Worm (Caenorhabditis elegans) whole organism, L2 larva: ENCODE measurements around the gene T21E8.5.

Experiments
- C34F6.9 ChIP-seq: fragments of 150-350 bp; optimal IDR thresholded peaks from 2 replicates; lab custom pipeline; 2014; ENCODE audit warnings: missing biosample characterization, missing genetic modification characterization
- F13H6.1 ChIP-seq: sonication (generic microtip); optimal IDR thresholded peaks from 2 replicates; lab custom pipeline; 2016; ENCODE audit warnings: missing genetic modification characterization, missing compliant biosample characterization
- R02D3.7 ChIP-seq: fragments of 150-350 bp; optimal IDR thresholded peaks from 2 replicates; lab custom pipeline; 2014; ENCODE audit warnings: missing biosample characterization, missing genetic modification characterization
- ZK546.5 ChIP-seq: sonication (generic microtip); optimal IDR thresholded peaks from 2 replicates; lab custom pipeline; 2017; ENCODE audit warnings: missing biosample characterization, missing genetic modification characterization
- alr-1 ChIP-seq: fragments of 150-350 bp; optimal IDR thresholded peaks from 2 replicates; lab custom pipeline; 2014; ENCODE audit warnings: missing biosample characterization, missing genetic modification characterization
- ama-1 ChIP-seq: fragments of 150-350 bp; optimal IDR thresholded peaks from 2 replicates; lab custom pipeline; 2018; ENCODE audit warnings: inconsistent platforms
- blmp-1 ChIP-seq: sonication (generic microtip); optimal IDR thresholded peaks from 2 replicates; lab custom pipeline; 2017; ENCODE audit warnings: missing genetic modification characterization, mild to moderate bottlenecking, missing compliant biosample characterization, antibody characterized with exemption, moderate library complexity; ENCODE audit not compliant: insufficient read depth
- ceh-16 ChIP-seq: fragments of 150-350 bp; optimal IDR thresholded peaks from 2 replicates; lab custom pipeline; 2014; ENCODE audit warnings: missing biosample characterization, missing genetic modification characterization
- ceh-82 ChIP-seq: fragments of 150-350 bp; optimal IDR thresholded peaks from 2 replicates; lab custom pipeline; 2014; ENCODE audit warnings: missing biosample characterization, missing genetic modification characterization
- crh-2 ChIP-seq: sonication (generic microtip); optimal IDR thresholded peaks from 2 replicates; lab custom pipeline; 2017; ENCODE audit warnings: missing biosample characterization, missing genetic modification characterization
- egl-27 ChIP-seq: sonication (generic microtip); optimal IDR thresholded peaks from 3 replicates; lab custom pipeline; 2017; ENCODE audit warnings: missing biosample characterization, missing genetic modification reagents, missing genetic modification characterization
- elt-1 ChIP-seq: fragments of 150-350 bp; optimal IDR thresholded peaks from 2 replicates; lab custom pipeline; 2014; ENCODE audit warnings: missing biosample characterization, missing genetic modification characterization
- elt-3 ChIP-seq: sonication (generic microtip); optimal IDR thresholded peaks from 2 replicates; lab custom pipeline; 2017; ENCODE audit warnings: missing biosample characterization, missing genetic modification characterization
- fos-1 ChIP-seq: fragments of 150-350 bp; optimal IDR thresholded peaks from 2 replicates; lab custom pipeline; 2014; ENCODE audit warnings: missing biosample characterization, missing genetic modification characterization
- lin-13 ChIP-seq: fragments of 150-350 bp; optimal IDR thresholded peaks from 2 replicates; lab custom pipeline; 2014; ENCODE audit warnings: missing biosample characterization, missing genetic modification reagents, missing genetic modification characterization
- mab-5 ChIP-seq: fragments of 150-350 bp; optimal IDR thresholded peaks from 2 replicates; lab custom pipeline; 2014; ENCODE audit warnings: missing biosample characterization, missing genetic modification characterization
- mbf-1 ChIP-seq: sonication (generic microtip); optimal IDR thresholded peaks from 2 replicates; lab custom pipeline; 2017; ENCODE audit warnings: missing biosample characterization, missing genetic modification characterization
- nhr-10 ChIP-seq: sonication (generic microtip); optimal IDR thresholded peaks from 2 replicates; lab custom pipeline; 2017; ENCODE audit warnings: missing biosample characterization, missing genetic modification characterization
- nhr-11 ChIP-seq: fragments of 150-350 bp; optimal IDR thresholded peaks from 2 replicates; lab custom pipeline; 2014; ENCODE audit warnings: missing biosample characterization, missing genetic modification characterization
- nhr-12 ChIP-seq: fragments of 150-350 bp; optimal IDR thresholded peaks from 2 replicates; lab custom pipeline; 2014; ENCODE audit warnings: missing biosample characterization, missing genetic modification characterization
- nhr-21 ChIP-seq: fragments of 150-350 bp; optimal IDR thresholded peaks from 2 replicates; lab custom pipeline; 2014; ENCODE audit warnings: missing biosample characterization, missing genetic modification characterization
- nhr-237 ChIP-seq: fragments of 150-350 bp; optimal IDR thresholded peaks from 2 replicates; lab custom pipeline; 2014; ENCODE audit warnings: missing biosample characterization, missing genetic modification characterization
- nhr-6 ChIP-seq: fragments of 150-350 bp; optimal IDR thresholded peaks from 2 replicates; lab custom pipeline; 2014; ENCODE audit warnings: missing biosample characterization, missing genetic modification characterization
- nhr-77 ChIP-seq: fragments of 150-350 bp; optimal IDR thresholded peaks from 2 replicates; lab custom pipeline; 2014; ENCODE audit warnings: missing biosample characterization, missing genetic modification characterization
- peb-1 ChIP-seq: fragments of 150-350 bp; optimal IDR thresholded peaks from 2 replicates; lab custom pipeline; 2014; ENCODE audit warnings: missing biosample characterization, missing genetic modification characterization
- skn-1 ChIP-seq: sonication (generic microtip); optimal IDR thresholded peaks from 2 replicates; lab custom pipeline; 2017; ENCODE audit warnings: missing biosample characterization, missing genetic modification characterization
- sma-3 ChIP-seq: sonication (generic microtip); optimal IDR thresholded peaks from 2 replicates; lab custom pipeline; 2016; ENCODE audit warnings: missing genetic modification reagents, missing genetic modification characterization, missing compliant biosample characterization
- sma-9 ChIP-seq, 2 experiments: fragments of 150-350 bp in 1 of 2; sonication (generic microtip) in 1 of 2; optimal IDR thresholded peaks; 2 replicates each; lab custom pipeline; 2014 to 2016; ENCODE audit warnings: missing genetic modification characterization in 2 of 2, mild to moderate bottlenecking in 1 of 2, missing biosample characterization in 1 of 2, missing compliant biosample characterization in 1 of 2, missing genetic modification reagents in 1 of 2, moderate library complexity in 1 of 2
- snpc-4 ChIP-seq: fragments of 150-350 bp; optimal IDR thresholded peaks from 2 replicates; lab custom pipeline; 2014; ENCODE audit warnings: missing biosample characterization, missing genetic modification characterization
- unc-62 ChIP-seq: fragments of 150-350 bp; optimal IDR thresholded peaks from 2 replicates; lab custom pipeline; 2014; ENCODE audit warnings: missing biosample characterization, missing genetic modification reagents, missing genetic modification characterization
- zag-1 ChIP-seq: fragments of 150-350 bp; optimal IDR thresholded peaks from 2 replicates; lab custom pipeline; 2014; ENCODE audit warnings: missing biosample characterization, missing genetic modification characterization
- ztf-1 ChIP-seq: fragments of 200-800 bp; sonication (Bioruptor generic); conservative IDR thresholded peaks from 2 replicates; pipeline ENCODE4 v1.3.6; 2022; ENCODE audit warnings: missing genetic modification characterization, missing compliant biosample characterization
- ztf-11 ChIP-seq: sonication (generic microtip); optimal IDR thresholded peaks from 2 replicates; lab custom pipeline; 2017; ENCODE audit warnings: missing biosample characterization, missing genetic modification characterization
- ztf-4 ChIP-seq: fragments of 150-350 bp; optimal IDR thresholded peaks from 2 replicates; lab custom pipeline; 2014; ENCODE audit warnings: missing biosample characterization, missing genetic modification characterization

T21E8.5 gene

ce11 chrX:10885872-10886271 lies at the start of gene T21E8.5:
T21E8.5 (plus strand) TSS chrX:10886172.
- no peak for TF ChIP-seq blmp-1 (tag; lab: Kevin White, UChicago)
- TF ChIP-seq elt-3 (tag; lab: Kevin White, UChicago) = no peak
- TF ChIP-seq nhr-10 (tag; lab: Kevin White, UChicago) = no peak
- TF ChIP-seq nhr-77 (tag; lab: Kevin White, UChicago) = no peak
- TF ChIP-seq F13H6.1 (tag; lab: Kevin White, UChicago) = no peak
- no peak for TF ChIP-seq R02D3.7 (tag; lab: Kevin White, UChicago)
- no peak for TF ChIP-seq ceh-82 (tag; lab: Kevin White, UChicago)
- no peak for TF ChIP-seq nhr-21 (tag; lab: Kevin White, UChicago)
- no peak for TF ChIP-seq snpc-4 (tag; lab: Kevin White, UChicago)
- TF ChIP-seq ama-1 (lab: Kevin White, UChicago) = no peak
- no peak for TF ChIP-seq ceh-16 (tag; lab: Kevin White, UChicago)
- no peak for TF ChIP-seq sma-3 (GFP tag; lab: Kevin White, UChicago)
- TF ChIP-seq zag-1 (tag; lab: Kevin White, UChicago) = no peak
- no peak for TF ChIP-seq C34F6.9 (tag; lab: Kevin White, UChicago)
- TF ChIP-seq lin-13 = no peak
- no peak for TF ChIP-seq peb-1 (tag; lab: Kevin White, UChicago)
- no peak for TF ChIP-seq ztf-4 (tag; lab: Kevin White, UChicago)
- TF ChIP-seq nhr-237 = no peak
- no peak for TF ChIP-seq sma-9 (GFP tag; optimal IDR thresholded peaks at IDR 0.05; lab: Kevin White, UChicago)
- no peak for TF ChIP-seq sma-9 (tag; optimal IDR thresholded peaks at IDR 0.05; lab: Kevin White, UChicago)

- TF ChIP-seq nhr-10 (tag; lab: Kevin White, UChicago) (no peak), elt-3 (tag; lab: Kevin White, UChicago) (no peak), fos-1 (tag; lab: Kevin White, UChicago) (no peak), ceh-16 (tag; lab: Kevin White, UChicago) (no peak), peb-1 (tag; lab: Kevin White, UChicago) (no peak), nhr-12 (tag; lab: Kevin White, UChicago) (no peak), ZK546.5 (tag; lab: Kevin White, UChicago) (no peak), sma-3 (GFP tag; lab: Kevin White, UChicago) (no peak), ceh-82 (tag; lab: Kevin White, UChicago) (no peak), nhr-77 (tag; lab: Kevin White, UChicago) (no peak), ama-1 (lab: Kevin White, UChicago) (no peak), lin-13 (no peak), ztf-4 (tag; lab: Kevin White, UChicago) (no peak), egl-27 (tag; lab: Kevin White, UChicago) (no peak), mbf-1 (tag; lab: Kevin White, UChicago) (no peak), nhr-11 (no peak), nhr-6 (tag; lab: Kevin White, UChicago) (no peak), elt-1 (tag; lab: Kevin White, UChicago) (no peak)
Measured at ce11 chrX:10837609-10838008, 48.4 kb upstream of the T21E8.5 start.

- TF ChIP-seq C34F6.9 (tag; lab: Kevin White, UChicago) (no peak), nhr-21 (tag; lab: Kevin White, UChicago) (no peak), ceh-16 (tag; lab: Kevin White, UChicago) (no peak), mbf-1 (tag; lab: Kevin White, UChicago) (no peak), crh-2 (tag; lab: Kevin White, UChicago) (no peak), unc-62 (GFP tag; lab: Kevin White, UChicago) (no peak), ztf-4 (tag; lab: Kevin White, UChicago) (no peak), ztf-1 (GFP tag; lab: Robert Waterston, UW) (no peak), sma-9 (GFP tag; optimal IDR thresholded peaks at IDR 0.05; lab: Kevin White, UChicago) (no peak), sma-9 (tag; optimal IDR thresholded peaks at IDR 0.05; lab: Kevin White, UChicago) (no peak), mab-5 (tag; lab: Kevin White, UChicago) (no peak), ztf-11 (tag; lab: Kevin White, UChicago) (no peak), snpc-4 (tag; lab: Kevin White, UChicago) (no peak), nhr-6 (tag; lab: Kevin White, UChicago) (no peak), alr-1 (tag; lab: Kevin White, UChicago) (no peak), skn-1 (tag; lab: Kevin White, UChicago) (no peak), blmp-1 (tag; lab: Kevin White, UChicago) (no peak), nhr-11 (no peak), egl-27 (tag; lab: Kevin White, UChicago) (no peak)
Measured at ce11 chrX:10838550-10838949, 47.4 kb upstream of the T21E8.5 start, which contains the start of gene plc-1. plc-1 (minus strand) TSS chrX:10838650.

ce11 chrX:10844137-10844536 lies 41.8 kb upstream of the T21E8.5 start:
- TF ChIP-seq nhr-21 (tag; lab: Kevin White, UChicago) (no peak), elt-3 (tag; lab: Kevin White, UChicago) (no peak), ztf-11 (tag; lab: Kevin White, UChicago) (no peak), nhr-11 (no peak), ceh-16 (tag; lab: Kevin White, UChicago) (no peak), ztf-4 (tag; lab: Kevin White, UChicago) (no peak), peb-1 (tag; lab: Kevin White, UChicago) (no peak), fos-1 (tag; lab: Kevin White, UChicago) (peak; percentile 30), zag-1 (tag; lab: Kevin White, UChicago) (no peak)
